Fruit fly (Drosophila melanogaster) whole organism, embryonic: ENCODE data around the gene CG43439.

Experiments
- Bgb ChIP-seq: fragments of 200-800 bp; sonication (Bioruptor generic); IDR thresholded peaks from 2 replicates; pipeline ENCODE4 v1.3.6; 2022; ENCODE audit warnings: missing biosample characterization, missing genetic modification characterization; ENCODE audit not compliant: partially characterized antibody
- BtbVII ChIP-seq: fragments of 200-800 bp; sonication (Bioruptor generic); optimal IDR thresholded peaks from 3 replicates; lab custom pipeline; 2017; ENCODE audit warnings: missing biosample characterization, mild to moderate bottlenecking, missing genetic modification characterization
- CG10267 ChIP-seq: fragments of 200-800 bp; sonication (Bioruptor generic); optimal IDR thresholded peaks from 2 replicates; lab custom pipeline; 2018; ENCODE audit warnings: missing biosample characterization, mild to moderate bottlenecking, missing genetic modification characterization, moderate library complexity
- CG11398 ChIP-seq: fragments of 200-800 bp; sonication (Bioruptor generic); optimal IDR thresholded peaks from 2 replicates; lab custom pipeline; 2016; ENCODE audit warnings: missing biosample characterization, missing genetic modification characterization
- CG13123 ChIP-seq: fragments of 200-800 bp; sonication (Bioruptor generic); optimal IDR thresholded peaks from 2 replicates; lab custom pipeline; 2016; ENCODE audit warnings: missing biosample characterization, missing genetic modification characterization
- CG14014 ChIP-seq: fragments of 200-800 bp; sonication (Bioruptor generic); IDR thresholded peaks from 2 replicates; pipeline ENCODE4 v1.3.6; 2022; ENCODE audit warnings: missing biosample characterization, missing genetic modification characterization
- CG14710 ChIP-seq: fragments of 200-800 bp; sonication (Bioruptor generic); optimal IDR thresholded peaks from 3 replicates; lab custom pipeline; 2019; ENCODE audit warnings: missing biosample characterization, mild to moderate bottlenecking, missing genetic modification characterization, moderate library complexity
- CG15479 ChIP-seq: fragments of 200-800 bp; sonication (Bioruptor generic); optimal IDR thresholded peaks from 3 replicates; lab custom pipeline; 2019; ENCODE audit warnings: missing biosample characterization, mild to moderate bottlenecking, missing genetic modification characterization, moderate library complexity
- CG15514 ChIP-seq: fragments of 200-800 bp; sonication (Bioruptor generic); optimal IDR thresholded peaks from 3 replicates; lab custom pipeline; 2017; ENCODE audit warnings: missing biosample characterization, missing genetic modification characterization, mild to moderate bottlenecking, moderate library complexity, missing genetic modification reagents
- CG15696 ChIP-seq: fragments of 200-800 bp; sonication (Bioruptor generic); optimal IDR thresholded peaks from 2 replicates; lab custom pipeline; 2019; ENCODE audit warnings: missing biosample characterization, mild to moderate bottlenecking, missing genetic modification characterization, moderate library complexity
- CG1603 ChIP-seq: fragments of 200-800 bp; sonication (Bioruptor generic); optimal IDR thresholded peaks from 2 replicates; lab custom pipeline; 2019; ENCODE audit warnings: missing biosample characterization, mild to moderate bottlenecking, missing genetic modification characterization, moderate library complexity
- CG16779 ChIP-seq: fragments of 200-800 bp; sonication (Bioruptor generic); IDR thresholded peaks from 2 replicates; pipeline ENCODE4 v1.3.6; 2022; ENCODE audit warnings: missing biosample characterization, missing genetic modification characterization
- CG16815 ChIP-seq: fragments of 200-800 bp; sonication (Bioruptor generic); optimal IDR thresholded peaks from 3 replicates; lab custom pipeline; 2017; ENCODE audit warnings: missing biosample characterization, mild to moderate bottlenecking, missing genetic modification characterization
- CG2199 ChIP-seq: fragments of 200-800 bp; sonication (Bioruptor generic); IDR thresholded peaks from 3 replicates; pipeline ENCODE4 v1.3.6; 2022; ENCODE audit warnings: missing biosample characterization, missing genetic modification characterization
- CG2202 ChIP-seq: fragments of 200-800 bp; sonication (Bioruptor generic); optimal IDR thresholded peaks from 2 replicates; lab custom pipeline; 2018; ENCODE audit warnings: missing biosample characterization, mild to moderate bottlenecking, missing genetic modification characterization
- CG2712 ChIP-seq: fragments of 200-800 bp; optimal IDR thresholded peaks from 3 replicates; lab custom pipeline; 2019; ENCODE audit warnings: missing biosample characterization, mild to moderate bottlenecking, missing genetic modification characterization, moderate library complexity
- CG32532 ChIP-seq: fragments of 200-800 bp; sonication (Bioruptor generic); IDR thresholded peaks from 2 replicates; pipeline ENCODE4 v1.3.6; 2022; ENCODE audit warnings: missing biosample characterization, missing genetic modification characterization
- CG32767 ChIP-seq: fragments of 200-800 bp; sonication (Bioruptor generic); IDR thresholded peaks from 2 replicates; pipeline ENCODE4 v1.3.6; 2022; ENCODE audit warnings: missing biosample characterization, missing genetic modification characterization
- CG3281 ChIP-seq: fragments of 200-800 bp; sonication (Bioruptor generic); optimal IDR thresholded peaks from 3 replicates; lab custom pipeline; 2017; ENCODE audit warnings: missing biosample characterization, mild to moderate bottlenecking, missing genetic modification characterization
- CG42726 ChIP-seq: fragments of 200-800 bp; sonication (Bioruptor generic); IDR thresholded peaks from 2 replicates; pipeline ENCODE4 v1.3.6; 2022; ENCODE audit warnings: missing biosample characterization, missing genetic modification characterization; ENCODE audit not compliant: partially characterized antibody
- CG4404 ChIP-seq: fragments of 200-800 bp; sonication (Bioruptor generic); IDR thresholded peaks from 2 replicates; pipeline ENCODE4 v1.3.6; 2022; ENCODE audit warnings: missing biosample characterization, missing genetic modification characterization
- CG6791 ChIP-seq: fragments of 200-800 bp; sonication (Bioruptor generic); IDR thresholded peaks from 3 replicates; pipeline ENCODE4 v1.3.6; 2022; ENCODE audit warnings: missing biosample characterization, missing genetic modification characterization; ENCODE audit not compliant: partially characterized antibody
- CG7928 ChIP-seq: fragments of 200-800 bp; sonication (Bioruptor generic); optimal IDR thresholded peaks from 2 replicates; lab custom pipeline; 2017; ENCODE audit warnings: missing biosample characterization, mild to moderate bottlenecking, missing genetic modification characterization
- CG8765 ChIP-seq: fragments of 200-800 bp; sonication (Bioruptor generic); IDR thresholded peaks from 2 replicates; pipeline ENCODE4 v1.3.6; 2022; ENCODE audit warnings: missing biosample characterization, missing genetic modification characterization
- CG9215 ChIP-seq: fragments of 200-800 bp; sonication (Bioruptor generic); IDR thresholded peaks from 2 replicates; pipeline ENCODE4 v1.3.6; 2022; ENCODE audit warnings: missing biosample characterization, missing genetic modification characterization
- CTCF ChIP-seq: fragments of 200-800 bp; sonication (Bioruptor generic); optimal IDR thresholded peaks from 2 replicates; lab custom pipeline; 2017; ENCODE audit warnings: missing biosample characterization, mild to moderate bottlenecking, missing genetic modification characterization, moderate library complexity
- Dip2 ChIP-seq: fragments of 200-800 bp; sonication (Bioruptor generic); IDR thresholded peaks from 2 replicates; pipeline ENCODE4 v1.3.6; 2022; ENCODE audit warnings: missing biosample characterization, missing genetic modification characterization
- Dp ChIP-seq: fragments of 200-800 bp; sonication (Bioruptor generic); optimal IDR thresholded peaks from 2 replicates; lab custom pipeline; 2018; ENCODE audit warnings: missing biosample characterization, mild to moderate bottlenecking, missing genetic modification characterization, moderate library complexity
- E2f2 ChIP-seq: fragments of 200-800 bp; sonication (Bioruptor generic); IDR thresholded peaks from 2 replicates; pipeline ENCODE4 v1.3.6; 2022; ENCODE audit warnings: missing biosample characterization, missing genetic modification characterization
- Opbp ChIP-seq: fragments of 200-800 bp; sonication (Bioruptor generic); IDR thresholded peaks from 3 replicates; pipeline ENCODE4 v1.3.6; 2022; ENCODE audit warnings: missing biosample characterization, missing genetic modification characterization; ENCODE audit not compliant: partially characterized antibody
- Poxn ChIP-seq: fragments of 200-800 bp; sonication (Bioruptor generic); IDR thresholded peaks from 2 replicates; pipeline ENCODE4 v1.3.6; 2022; ENCODE audit warnings: missing biosample characterization, missing genetic modification characterization
- Rfx ChIP-seq: fragments of 200-800 bp; sonication (Bioruptor generic); IDR thresholded peaks from 2 replicates; pipeline ENCODE4 v1.3.6; 2022; ENCODE audit warnings: missing biosample characterization, missing genetic modification characterization
- Sry-δ ChIP-seq: fragments of 200-800 bp; sonication (Bioruptor generic); optimal IDR thresholded peaks from 2 replicates; lab custom pipeline; 2016; ENCODE audit warnings: missing biosample characterization, missing genetic modification characterization
- abd-A ChIP-seq: fragments of 200-800 bp; sonication (Bioruptor generic); optimal IDR thresholded peaks from 3 replicates; lab custom pipeline; 2019; ENCODE audit warnings: missing biosample characterization, mild to moderate bottlenecking, missing genetic modification characterization, moderate library complexity
- amos ChIP-seq: fragments of 200-800 bp; sonication (Bioruptor generic); IDR thresholded peaks from 2 replicates; pipeline ENCODE4 v1.3.6; 2022; ENCODE audit warnings: missing biosample characterization, missing genetic modification characterization; ENCODE audit not compliant: partially characterized antibody
- caup ChIP-seq: fragments of 200-800 bp; sonication (Bioruptor generic); optimal IDR thresholded peaks from 3 replicates; lab custom pipeline; 2017; ENCODE audit warnings: missing biosample characterization, mild to moderate bottlenecking, missing genetic modification characterization, moderate library complexity; ENCODE audit not compliant: severe bottlenecking
- grau ChIP-seq: fragments of 200-800 bp; optimal IDR thresholded peaks from 3 replicates; lab custom pipeline; 2019; ENCODE audit warnings: missing biosample characterization, mild to moderate bottlenecking, missing genetic modification characterization, moderate library complexity
- jing ChIP-seq: fragments of 200-800 bp; sonication (Bioruptor generic); optimal IDR thresholded peaks from 2 replicates; lab custom pipeline; 2018; ENCODE audit warnings: missing biosample characterization, mild to moderate bottlenecking, missing genetic modification characterization
- knrl ChIP-seq: fragments of 200-800 bp; sonication (Bioruptor generic); IDR thresholded peaks from 3 replicates; pipeline ENCODE4 v1.3.6; 2022; ENCODE audit warnings: missing biosample characterization, missing genetic modification characterization; ENCODE audit not compliant: partially characterized antibody
- pita ChIP-seq: fragments of 200-800 bp; sonication (Bioruptor generic); optimal IDR thresholded peaks from 2 replicates; lab custom pipeline; 2017; ENCODE audit warnings: missing biosample characterization, mild to moderate bottlenecking, missing genetic modification characterization
- pnt ChIP-seq: fragments of 200-800 bp; sonication (Bioruptor generic); optimal IDR thresholded peaks from 3 replicates; lab custom pipeline; 2016; ENCODE audit warnings: missing biosample characterization, missing genetic modification characterization
- pzg ChIP-seq: fragments of 200-800 bp; sonication (Bioruptor generic); optimal IDR thresholded peaks from 3 replicates; lab custom pipeline; 2018; ENCODE audit warnings: missing biosample characterization, mild to moderate bottlenecking, missing genetic modification characterization, moderate library complexity
- sens ChIP-seq: fragments of 200-800 bp; sonication (Bioruptor generic); peaks from one replicate; lab custom pipeline; 2016; ENCODE audit warnings: missing biosample characterization, missing genetic modification characterization
- trem ChIP-seq: fragments of 200-800 bp; optimal IDR thresholded peaks from 3 replicates; lab custom pipeline; 2019; ENCODE audit warnings: missing biosample characterization, mild to moderate bottlenecking, missing genetic modification characterization, moderate library complexity
- vnd ChIP-seq: fragments of 200-800 bp; sonication (Bioruptor generic); IDR thresholded peaks from 3 replicates; pipeline ENCODE4 v1.3.6; 2022; ENCODE audit warnings: missing biosample characterization, missing genetic modification characterization; ENCODE audit not compliant: partially characterized antibody
- vvl ChIP-seq: fragments of 200-800 bp; sonication (Bioruptor generic); IDR thresholded peaks from 2 replicates; pipeline ENCODE4 v1.3.6; 2022; ENCODE audit warnings: missing biosample characterization, missing genetic modification characterization
- zfh1 ChIP-seq: fragments of 200-800 bp; sonication (Bioruptor generic); IDR thresholded peaks from 3 replicates; pipeline ENCODE4 v1.3.6; 2022; ENCODE audit warnings: missing biosample characterization, missing genetic modification characterization

Gene CG43439

DNA sequence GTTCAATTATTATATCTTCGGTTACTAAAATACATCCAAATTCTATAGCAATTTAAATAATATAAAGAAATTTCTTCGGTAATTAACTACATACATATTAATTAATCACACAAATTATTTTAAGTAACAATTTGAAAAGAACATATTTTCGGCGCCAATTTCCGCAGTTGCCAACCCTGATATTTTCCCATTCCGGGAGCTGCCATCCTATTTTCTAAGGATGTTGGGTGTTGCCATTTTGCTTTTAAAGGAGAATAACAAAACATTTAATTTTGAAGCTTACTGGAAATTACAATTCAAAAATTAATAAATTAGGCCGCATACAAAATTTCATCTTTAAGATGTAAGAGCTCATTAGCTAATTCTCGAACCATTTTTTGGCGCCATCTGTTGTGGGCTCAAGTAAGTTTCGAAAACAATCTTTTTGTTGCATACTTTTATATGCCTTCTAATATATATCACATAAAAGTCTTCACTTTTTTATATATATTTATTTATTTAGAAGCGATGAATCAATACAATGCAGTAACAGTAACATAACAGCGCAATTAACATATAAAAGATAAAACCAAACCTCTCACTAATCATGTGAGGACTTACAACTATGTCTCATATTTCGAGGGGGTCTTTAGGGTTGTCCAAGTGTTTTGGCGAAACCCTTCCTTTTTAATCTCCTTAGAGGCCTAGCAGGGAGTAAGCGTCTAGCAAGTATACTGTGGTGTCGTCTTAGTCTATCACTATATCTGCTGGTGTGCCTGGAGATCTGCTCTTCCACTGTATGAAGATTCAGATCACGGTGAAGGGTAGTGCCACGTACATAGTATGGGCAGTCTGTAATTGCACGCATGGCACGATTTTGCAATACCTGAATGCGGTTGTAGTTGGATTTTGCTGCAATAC lies 10.3 kb upstream of the CG43439 start:
- TF ChIP-seq trem (tag; lab: Kevin White, UChicago) (peak; percentile 68), abd-A (peak; percentile 42), CG2712 (peak; percentile 10), Sry-δ (GFP tag; lab: Kevin White, UChicago) (peak; percentile 19), CG32532 (GFP tag; lab: Robert Waterston, UW) (peak; percentile 28; the same call in 1 of the 2 replicates), CG42726 (GFP tag; lab: Robert Waterston, UW) (peak; percentile 15; the same call in 1 of the 2 replicates), E2f2 (GFP tag; lab: Robert Waterston, UW) (peak; percentile 78), CG7928 (GFP tag; lab: Kevin White, UChicago) (peak; percentile 90), CG10267 (tag; lab: Kevin White, UChicago) (peak; percentile 16), Dp (GFP tag; lab: Kevin White, UChicago) (peak; percentile 62), CG3281 (GFP tag; lab: Kevin White, UChicago) (peak; percentile 87), CTCF (peak; percentile 91), amos (0 out of 2 replicates have a peak, but pooled peaks have one; percentile 4), CG15514 (GFP tag; lab: Kevin White, UChicago) (peak; percentile 22), CG2199 (GFP tag; lab: Robert Waterston, UW) (0 out of 3 replicates have a peak, but pooled peaks have one; percentile 9), Rfx (GFP tag; lab: Robert Waterston, UW) (0 out of 2 replicates have a peak, but pooled peaks have one; percentile 12), vvl (peak; percentile 17; the same call in 1 of the 2 replicates), Bgb (GFP tag; lab: Robert Waterston, UW) (peak; percentile 47), pzg (GFP tag; lab: Kevin White, UChicago) (peak; percentile 38), knrl (GFP tag; lab: Robert Waterston, UW) (peak; percentile 38; the same call in 1 of the 3 replicates), CG14710 (tag; lab: Kevin White, UChicago) (peak; percentile 29), Dip2 (GFP tag; lab: Robert Waterston, UW) (peak; percentile 66), pita (GFP tag; lab: Kevin White, UChicago) (peak; percentile 60), CG6791 (GFP tag; lab: Robert Waterston, UW) (peak; percentile 7; the same call in 1 of the 3 replicates), CG14014 (GFP tag; lab: Robert Waterston, UW) (peak; percentile 5; the same call in 1 of the 2 replicates)

DNA sequence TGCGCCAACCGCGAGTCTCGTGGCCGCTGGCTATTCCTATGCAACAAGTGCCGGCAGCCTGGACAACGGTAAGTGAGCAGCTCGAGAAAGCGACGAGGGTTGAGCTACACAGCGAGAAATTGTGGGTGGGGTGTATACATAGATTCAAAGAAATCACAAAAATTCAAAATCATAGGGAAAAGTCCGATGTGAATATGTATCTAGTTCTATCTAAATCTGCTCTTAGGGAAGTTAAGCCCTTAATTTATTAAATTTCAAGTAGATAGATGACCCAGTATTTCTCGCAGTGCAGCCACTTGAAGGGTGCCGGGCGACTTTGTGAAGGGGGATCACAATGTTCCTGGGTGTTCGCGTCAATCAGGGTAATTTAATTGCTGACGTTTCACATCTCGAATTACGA lies 9.0 kb upstream of the CG43439 start:
- no peak for TF ChIP-seq CG13123 (GFP tag; lab: Kevin White, UChicago)
- peak; percentile 29 for TF ChIP-seq CG2712
- TF ChIP-seq CG16779 (GFP tag; lab: Robert Waterston, UW): no peak
- no peak for TF ChIP-seq Opbp (GFP tag; lab: Robert Waterston, UW)
- no peak for TF ChIP-seq BtbVII (GFP tag; lab: Kevin White, UChicago)
- TF ChIP-seq jing (GFP tag; lab: Kevin White, UChicago): no peak
- no peak for TF ChIP-seq pnt (GFP tag; lab: Kevin White, UChicago)
- TF ChIP-seq CG11398 (GFP tag; lab: Kevin White, UChicago): no peak
- no peak for TF ChIP-seq vnd (GFP tag; lab: Robert Waterston, UW)
- peak; percentile 17; the same call in 1 of the 2 replicates for TF ChIP-seq vvl
- TF ChIP-seq CG1603 (tag; lab: Kevin White, UChicago): peak; percentile 40
- TF ChIP-seq CG9215 (GFP tag; lab: Robert Waterston, UW): no peak
- TF ChIP-seq CG15479 (GFP tag; lab: Kevin White, UChicago): no peak
- TF ChIP-seq CG16815: no peak
- TF ChIP-seq CG15696 (tag; lab: Kevin White, UChicago): peak; percentile 8
- no peak for TF ChIP-seq CG2202 (tag; lab: Kevin White, UChicago)
- TF ChIP-seq Poxn (GFP tag; lab: Robert Waterston, UW): no peak
- TF ChIP-seq zfh1 (GFP tag; lab: Robert Waterston, UW): peak; percentile 64; the same call in 1 of the 3 replicates
- TF ChIP-seq grau (tag; lab: Kevin White, UChicago): no peak
- TF ChIP-seq sens (GFP tag; lab: Kevin White, UChicago): no peak
- TF ChIP-seq CG4404 (GFP tag; lab: Robert Waterston, UW): peak; percentile 64
- no peak for TF ChIP-seq CG32767 (GFP tag; lab: Robert Waterston, UW)
- TF ChIP-seq CG8765: 0 out of 2 replicates have a peak, but pooled peaks have one; percentile 13
- TF ChIP-seq caup (GFP tag; lab: Kevin White, UChicago): no peak
